Fruit fly (Drosophila melanogaster) whole organism, embryonic: ENCODE data around the gene shv.

Experiments used
- Asciz ChIP-seq: fragments of 200-800 bp; sonication (Bioruptor generic); optimal IDR thresholded peaks from 2 replicates; lab custom pipeline; 2017; ENCODE audit warnings: missing biosample characterization, mild to moderate bottlenecking, missing genetic modification characterization, missing genetic modification reagents
- Bteb2 ChIP-seq: fragments of 200-800 bp; sonication (Bioruptor generic); optimal IDR thresholded peaks from 2 replicates; lab custom pipeline; 2016; ENCODE audit warnings: missing biosample characterization, missing genetic modification characterization
- CG11398 ChIP-seq: fragments of 200-800 bp; sonication (Bioruptor generic); optimal IDR thresholded peaks from 2 replicates; lab custom pipeline; 2016; ENCODE audit warnings: missing biosample characterization, missing genetic modification characterization
- CG12219 ChIP-seq: fragments of 200-800 bp; sonication (Bioruptor generic); optimal IDR thresholded peaks from 3 replicates; lab custom pipeline; 2018; ENCODE audit warnings: missing biosample characterization, mild to moderate bottlenecking, missing genetic modification characterization
- CG12942 ChIP-seq: fragments of 200-800 bp; sonication (Bioruptor generic); optimal IDR thresholded peaks from 3 replicates; lab custom pipeline; 2016; ENCODE audit warnings: missing biosample characterization, missing genetic modification characterization
- CG13624 ChIP-seq: fragments of 200-800 bp; sonication (Bioruptor generic); optimal IDR thresholded peaks from 2 replicates; lab custom pipeline; 2016; ENCODE audit warnings: missing biosample characterization, missing genetic modification characterization
- CG1602 ChIP-seq: fragments of 200-800 bp; sonication (Bioruptor generic); optimal IDR thresholded peaks from 3 replicates; lab custom pipeline; 2016; ENCODE audit warnings: missing biosample characterization, missing genetic modification characterization
- CG17359 ChIP-seq: fragments of 200-800 bp; sonication (Bioruptor generic); optimal IDR thresholded peaks from 3 replicates; lab custom pipeline; 2018; ENCODE audit warnings: missing biosample characterization, mild to moderate bottlenecking, missing genetic modification characterization, moderate library complexity
- CG17385 ChIP-seq: fragments of 200-800 bp; sonication (Bioruptor generic); optimal IDR thresholded peaks from 3 replicates; lab custom pipeline; 2018; ENCODE audit warnings: missing biosample characterization, mild to moderate bottlenecking, missing genetic modification characterization
- CG1832 ChIP-seq: fragments of 200-800 bp; sonication (Bioruptor generic); optimal IDR thresholded peaks from 2 replicates; lab custom pipeline; 2017; ENCODE audit warnings: missing biosample characterization, mild to moderate bottlenecking, missing genetic modification characterization, inconsistent platforms
- CG2116 ChIP-seq: fragments of 200-800 bp; sonication (Bioruptor generic); optimal IDR thresholded peaks from 3 replicates; lab custom pipeline; 2018; ENCODE audit warnings: missing biosample characterization, mild to moderate bottlenecking, missing genetic modification characterization
- CG2678 ChIP-seq: fragments of 200-800 bp; sonication (Bioruptor generic); optimal IDR thresholded peaks from 3 replicates; lab custom pipeline; 2019; ENCODE audit warnings: missing biosample characterization, mild to moderate bottlenecking, missing genetic modification characterization, moderate library complexity
- CG3163 ChIP-seq: fragments of 200-800 bp; sonication (Bioruptor generic); optimal IDR thresholded peaks from 3 replicates; lab custom pipeline; 2016; ENCODE audit warnings: missing biosample characterization, missing genetic modification characterization
- CG34422 ChIP-seq: fragments of 200-800 bp; sonication (Bioruptor generic); IDR thresholded peaks from 3 replicates; pipeline ENCODE4 v1.3.6; 2022; ENCODE audit warnings: missing biosample characterization, missing genetic modification characterization
- CG42726 ChIP-seq: fragments of 200-800 bp; sonication (Bioruptor generic); IDR thresholded peaks from 2 replicates; pipeline ENCODE4 v1.3.6; 2022; ENCODE audit warnings: missing biosample characterization, missing genetic modification characterization; ENCODE audit not compliant: partially characterized antibody
- CG43689 ChIP-seq: fragments of 200-800 bp; sonication (Bioruptor generic); IDR thresholded peaks from 2 replicates; pipeline ENCODE4 v1.3.6; 2022; ENCODE audit warnings: missing biosample characterization, missing genetic modification characterization
- CG6791 ChIP-seq: fragments of 200-800 bp; sonication (Bioruptor generic); IDR thresholded peaks from 3 replicates; pipeline ENCODE4 v1.3.6; 2022; ENCODE audit warnings: missing biosample characterization, missing genetic modification characterization; ENCODE audit not compliant: partially characterized antibody
- CG7745 ChIP-seq: fragments of 200-800 bp; sonication (Bioruptor generic); optimal IDR thresholded peaks from 2 replicates; lab custom pipeline; 2018; ENCODE audit warnings: missing biosample characterization, mild to moderate bottlenecking, missing genetic modification characterization, moderate library complexity
- CG7786 ChIP-seq: fragments of 200-800 bp; sonication (Bioruptor generic); optimal IDR thresholded peaks from 2 replicates; lab custom pipeline; 2016; ENCODE audit warnings: missing biosample characterization, missing genetic modification characterization
- CG7987 ChIP-seq: fragments of 200-800 bp; sonication (Bioruptor generic); optimal IDR thresholded peaks from 2 replicates; lab custom pipeline; 2018; ENCODE audit warnings: missing biosample characterization, mild to moderate bottlenecking, missing genetic modification characterization, moderate library complexity
- CG8924 ChIP-seq: fragments of 200-800 bp; optimal IDR thresholded peaks from 3 replicates; lab custom pipeline; 2019; ENCODE audit warnings: missing biosample characterization, mild to moderate bottlenecking, missing genetic modification characterization, moderate library complexity
- CG9437 ChIP-seq: fragments of 200-800 bp; sonication (Bioruptor generic); optimal IDR thresholded peaks from 2 replicates; lab custom pipeline; 2018; ENCODE audit warnings: missing biosample characterization, mild to moderate bottlenecking, missing genetic modification characterization
- CG9876 ChIP-seq: fragments of 200-800 bp; sonication (Bioruptor generic); optimal IDR thresholded peaks from 2 replicates; lab custom pipeline; 2016; ENCODE audit warnings: missing biosample characterization, missing genetic modification characterization
- CG9932 ChIP-seq: fragments of 200-800 bp; sonication (Bioruptor generic); IDR thresholded peaks from 2 replicates; pipeline ENCODE4 v1.3.6; 2022; ENCODE audit warnings: missing biosample characterization, missing genetic modification characterization
- Dip3 ChIP-seq: fragments of 200-800 bp; sonication (Bioruptor generic); optimal IDR thresholded peaks from 3 replicates; lab custom pipeline; 2016; ENCODE audit warnings: missing biosample characterization, missing genetic modification characterization
- Drgx ChIP-seq: fragments of 200-800 bp; sonication (Bioruptor generic); IDR thresholded peaks from 2 replicates; pipeline ENCODE4 v1.3.6; 2022; ENCODE audit warnings: missing biosample characterization, missing genetic modification characterization
- HLH3B ChIP-seq: fragments of 200-800 bp; sonication (Bioruptor generic); IDR thresholded peaks from 2 replicates; pipeline ENCODE4 v1.3.6; 2022; ENCODE audit warnings: missing biosample characterization, missing genetic modification characterization
- Nf-YA ChIP-seq: fragments of 200-800 bp; sonication (Bioruptor generic); IDR thresholded peaks from 2 replicates; pipeline ENCODE4 v1.3.6; 2022; ENCODE audit warnings: missing biosample characterization, missing genetic modification characterization
- Opbp ChIP-seq: fragments of 200-800 bp; sonication (Bioruptor generic); IDR thresholded peaks from 3 replicates; pipeline ENCODE4 v1.3.6; 2022; ENCODE audit warnings: missing biosample characterization, missing genetic modification characterization; ENCODE audit not compliant: partially characterized antibody
- Sry-β ChIP-seq: fragments of 200-800 bp; sonication (Bioruptor generic); optimal IDR thresholded peaks from 2 replicates; lab custom pipeline; 2018; ENCODE audit warnings: missing biosample characterization, mild to moderate bottlenecking, missing genetic modification characterization, moderate library complexity
- bigmax ChIP-seq: fragments of 200-800 bp; sonication (Bioruptor generic); optimal IDR thresholded peaks from 2 replicates; lab custom pipeline; 2018; ENCODE audit warnings: missing biosample characterization, mild to moderate bottlenecking, missing genetic modification characterization
- chif ChIP-seq, 2 experiments: fragments of 200-800 bp; sonication (Bioruptor generic); optimal IDR thresholded peaks; 3 replicates each; lab custom pipeline; 2016; ENCODE audit warnings: missing biosample characterization in 2 of 2, missing genetic modification characterization in 2 of 2
- chm ChIP-seq: fragments of 200-800 bp; sonication (Bioruptor generic); IDR thresholded peaks from 2 replicates; pipeline ENCODE4 v1.3.6; 2022; ENCODE audit warnings: missing biosample characterization, missing genetic modification characterization
- esg ChIP-seq: fragments of 200-800 bp; sonication (Bioruptor generic); conservative IDR thresholded peaks from 2 replicates; pipeline ENCODE4 v1.3.6; 2022; ENCODE audit warnings: missing biosample characterization, missing genetic modification characterization
- eve ChIP-seq, 2 experiments: fragments of >200 bp; optimal IDR thresholded peaks; 2 replicates each; lab custom pipeline; 2017; ENCODE audit warnings: missing biosample characterization in 2 of 2, missing genetic modification characterization in 2 of 2
- ewg ChIP-seq: fragments of 200-800 bp; sonication (Bioruptor generic); optimal IDR thresholded peaks from 3 replicates; lab custom pipeline; 2017; ENCODE audit warnings: mild to moderate bottlenecking, missing biosample characterization, missing genetic modification reagents, missing genetic modification characterization
- gcm ChIP-seq: fragments of 200-800 bp; sonication (Bioruptor generic); optimal IDR thresholded peaks from 2 replicates; lab custom pipeline; 2019; ENCODE audit warnings: missing biosample characterization, mild to moderate bottlenecking, missing genetic modification characterization, moderate library complexity
- jing ChIP-seq: fragments of 200-800 bp; sonication (Bioruptor generic); optimal IDR thresholded peaks from 2 replicates; lab custom pipeline; 2018; ENCODE audit warnings: missing biosample characterization, mild to moderate bottlenecking, missing genetic modification characterization
- salm ChIP-seq: fragments of 200-800 bp; sonication (Bioruptor generic); optimal IDR thresholded peaks from 2 replicates; lab custom pipeline; 2018; ENCODE audit warnings: missing biosample characterization, mild to moderate bottlenecking, missing genetic modification characterization
- schlank ChIP-seq: fragments of 200-800 bp; sonication (Bioruptor generic); optimal IDR thresholded peaks from 2 replicates; lab custom pipeline; 2018; ENCODE audit warnings: missing biosample characterization, mild to moderate bottlenecking, missing genetic modification characterization
- sens ChIP-seq: fragments of 200-800 bp; sonication (Bioruptor generic); peaks from one replicate; lab custom pipeline; 2016; ENCODE audit warnings: missing biosample characterization, missing genetic modification characterization
- sr ChIP-seq: fragments of 200-800 bp; sonication (Bioruptor generic); IDR thresholded peaks from 3 replicates; pipeline ENCODE4 v1.3.6; 2022; ENCODE audit warnings: missing biosample characterization, missing genetic modification characterization
- sug ChIP-seq: fragments of 200-800 bp; optimal IDR thresholded peaks from 2 replicates; lab custom pipeline; 2019; ENCODE audit warnings: missing biosample characterization, mild to moderate bottlenecking, missing genetic modification characterization, moderate library complexity
- trh ChIP-seq: fragments of 200-800 bp; sonication (Bioruptor generic); optimal IDR thresholded peaks from 2 replicates; lab custom pipeline; 2016; ENCODE audit warnings: missing biosample characterization, missing genetic modification characterization
- zen2 ChIP-seq: fragments of 200-800 bp; sonication (Bioruptor generic); IDR thresholded peaks from 3 replicates; pipeline ENCODE4 v1.3.6; 2022; ENCODE audit warnings: missing biosample characterization, missing genetic modification characterization; ENCODE audit not compliant: partially characterized antibody

The shv gene

DNA sequence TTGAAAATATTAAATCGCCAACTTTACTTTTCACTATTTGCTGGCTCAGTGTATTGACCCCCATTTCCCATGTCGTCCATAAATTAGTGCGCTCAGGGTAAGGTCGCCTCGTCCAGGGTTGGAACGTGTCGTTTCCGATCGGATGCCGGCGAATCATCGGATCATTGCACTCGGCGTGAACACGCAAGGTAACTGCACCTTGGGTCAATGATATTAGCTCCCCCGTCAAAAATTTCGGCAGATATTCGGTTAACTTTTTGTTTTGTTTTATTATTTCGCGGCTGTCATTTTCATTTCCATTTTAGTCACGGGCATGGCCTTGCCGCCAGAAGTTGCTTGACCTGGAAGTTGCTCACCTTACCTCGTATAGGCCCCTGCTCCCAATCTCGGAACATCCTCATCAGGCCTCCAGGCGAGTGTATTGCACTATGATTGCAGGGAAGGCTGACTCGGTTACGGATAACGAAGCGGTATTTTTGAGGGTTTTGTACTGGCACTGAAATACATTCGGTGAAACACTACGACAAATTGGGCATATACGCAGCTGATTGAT lies 35.7 kb downstream of the shv start (continued):
- TF ChIP-seq gcm (GFP tag; lab: Kevin White, UChicago) (peak; percentile 42), HLH3B (0 out of 2 replicates have a peak, but pooled peaks have one; percentile 3), sug (no peak)

DNA sequence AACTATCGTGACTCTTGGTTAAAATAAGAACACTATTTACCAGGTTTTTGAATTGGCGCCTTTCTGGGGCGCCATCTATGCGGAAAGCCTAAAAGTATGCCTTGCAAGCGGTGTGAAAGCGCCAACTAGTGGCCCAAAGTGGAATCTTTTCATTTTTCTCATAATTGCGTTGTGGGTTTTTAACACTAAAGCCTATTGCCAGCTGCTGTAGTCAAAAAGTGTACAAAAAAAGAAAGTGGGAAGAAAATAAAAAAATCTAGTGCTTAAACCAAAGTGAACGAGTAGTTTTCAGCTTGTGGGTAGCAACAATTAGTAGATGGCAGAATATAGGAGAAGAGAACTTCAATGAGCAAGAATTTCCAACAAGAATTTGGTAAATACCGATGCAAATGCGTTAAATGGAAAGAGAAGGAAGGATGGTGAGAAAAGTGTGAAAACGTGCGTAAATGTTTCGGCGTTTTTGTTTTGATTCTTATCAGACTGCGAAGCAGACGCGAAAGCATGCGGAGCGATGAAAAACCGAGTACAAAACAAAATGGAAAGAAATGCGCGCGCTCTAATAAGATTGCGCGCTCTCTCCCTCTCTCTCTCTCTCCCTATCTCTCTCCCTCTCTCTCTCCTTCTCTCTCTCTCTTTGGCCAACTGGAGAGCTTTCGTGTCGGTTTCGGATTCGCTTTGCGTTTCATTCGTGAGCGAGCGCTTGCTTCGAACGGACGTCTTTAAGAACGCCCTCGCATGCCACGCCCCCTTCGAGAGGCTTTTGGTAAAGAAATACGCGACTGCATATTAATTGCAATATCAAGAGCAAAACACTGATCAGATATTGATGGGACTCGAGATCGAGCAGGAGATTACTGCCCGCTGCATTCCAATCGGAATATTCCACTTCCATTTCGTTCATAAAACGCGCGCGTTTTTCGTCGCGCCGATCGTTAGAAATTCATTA lies 37.5 kb downstream of the shv start:
- TF ChIP-seq CG9932 (GFP tag; lab: Robert Waterston, UW) (peak; percentile 84), CG3163 (GFP tag; lab: Kevin White, UChicago) (peak; percentile 70), CG2116 (GFP tag; lab: Kevin White, UChicago) (peak; percentile 60), Bteb2 (GFP tag; lab: Kevin White, UChicago) (no peak), zen2 (peak; percentile 97), CG1602 (GFP tag; lab: Kevin White, UChicago) (peak; percentile 67), CG13624 (peak; percentile 53), CG43689 (no peak), Opbp (GFP tag; lab: Robert Waterston, UW) (peak; percentile 73; the same call in 2 of the 3 replicates), CG9876 (peak; percentile 80), bigmax (GFP tag; lab: Kevin White, UChicago) (no peak), CG2678 (tag; lab: Kevin White, UChicago) (no peak), chif (GFP tag; optimal IDR thresholded peaks at IDR 0.05; lab: Kevin White, UChicago) (peak; percentile 63 to 80), CG7987 (GFP tag; lab: Kevin White, UChicago) (peak; percentile 77), schlank (peak; percentile 59), CG9437 (GFP tag; lab: Kevin White, UChicago) (no peak), esg (0 out of 2 replicates have a peak, but pooled peaks have one; percentile 23), eve (GFP tag; optimal IDR thresholded peaks at IDR 0.05; lab: Kevin White, UChicago) (peak in 1 of 2 experiments; percentile 86), sr (GFP tag; lab: Robert Waterston, UW) (peak; percentile 71; the same call in 2 of the 3 replicates), CG42726 (GFP tag; lab: Robert Waterston, UW) (peak; percentile 86), trh (GFP tag; lab: Kevin White, UChicago) (peak; percentile 52), Asciz (GFP tag; lab: Kevin White, UChicago) (no peak), CG7745 (tag; lab: Kevin White, UChicago) (no peak), CG34422 (GFP tag; lab: Robert Waterston, UW) (peak; percentile 74), CG8924 (tag; lab: Kevin White, UChicago) (peak; percentile 12), CG12942 (peak; percentile 60), salm (tag; lab: Kevin White, UChicago) (peak; percentile 47), jing (GFP tag; lab: Kevin White, UChicago) (peak; percentile 22), Drgx (GFP tag; lab: Robert Waterston, UW) (peak; percentile 38; the same call in 1 of the 2 replicates), Nf-YA (GFP tag; lab: Robert Waterston, UW) (peak; percentile 43), Sry-β (GFP tag; lab: Kevin White, UChicago) (no peak), CG7786 (GFP tag; lab: Kevin White, UChicago) (peak; percentile 70), CG17359 (tag; lab: Kevin White, UChicago) (peak; percentile 38), CG11398 (GFP tag; lab: Kevin White, UChicago) (peak; percentile 3), CG17385 (peak; percentile 86), CG6791 (0 out of 3 replicates have a peak, but pooled peaks have one; percentile 44), Dip3 (GFP tag; lab: Kevin White, UChicago) (peak; percentile 69), chm (GFP tag; lab: Robert Waterston, UW) (peak; percentile 87), sens (GFP tag; lab: Kevin White, UChicago) (peak; percentile 86), CG1832 (GFP tag; lab: Kevin White, UChicago) (peak; percentile 90), CG12219 (GFP tag; lab: Kevin White, UChicago) (peak; percentile 54), ewg (GFP tag; lab: Kevin White, UChicago) (peak; percentile 80)
